Fruit fly (Drosophila melanogaster): Measurements from ENCODE around the gene Tmtc4.

The Tmtc4 gene

dm6 chr3R:15340052-15340732 lies 10.8 kb upstream of the Tmtc4 start, which contains the start of gene SerRS-m:
Gene SerRS-m (plus strand): TSS chr3R:15340667.
- TF ChIP-seq psq (optimal IDR thresholded peaks at IDR 0.05) (no peak), Sin3A (optimal IDR thresholded peaks at IDR 0.05) (no peak), Myc (optimal IDR thresholded peaks at IDR 0.05) (no peak), h (optimal IDR thresholded peaks at IDR 0.05) (no peak), ttk (optimal IDR thresholded peaks at IDR 0.05) (no peak), insv (optimal IDR thresholded peaks at IDR 0.05) (no peak)

dm6 chr3R:15342432-15342925 lies 8.5 kb upstream of the Tmtc4 start:
- no peak for TF ChIP-seq psq (optimal IDR thresholded peaks at IDR 0.05)
- TF ChIP-seq h (optimal IDR thresholded peaks at IDR 0.05) = no peak
- no peak for TF ChIP-seq Sin3A (optimal IDR thresholded peaks at IDR 0.05)
- no peak for TF ChIP-seq ttk (optimal IDR thresholded peaks at IDR 0.05)
- TF ChIP-seq Myc (optimal IDR thresholded peaks at IDR 0.05) = no peak
- TF ChIP-seq insv (optimal IDR thresholded peaks at IDR 0.05) = no peak

- TF ChIP-seq insv (optimal IDR thresholded peaks at IDR 0.05) = no peak
- TF ChIP-seq Myc (optimal IDR thresholded peaks at IDR 0.05) = no peak
- no peak for TF ChIP-seq ttk (optimal IDR thresholded peaks at IDR 0.05)
- no peak for TF ChIP-seq h (optimal IDR thresholded peaks at IDR 0.05)
- TF ChIP-seq Sin3A (optimal IDR thresholded peaks at IDR 0.05) = no peak
- TF ChIP-seq psq (optimal IDR thresholded peaks at IDR 0.05) = no peak
These were observed 7.9 kb upstream of the Tmtc4 start, which contains the start of gene Nagk for dm6 chr3R:15342926-15343685. Gene Nagk (minus strand): TSS chr3R:15343256.

dm6 chr3R:15345198-15346017 lies 5.6 kb upstream of the Tmtc4 start:
- no peak for TF ChIP-seq insv (optimal IDR thresholded peaks at IDR 0.05)
- no peak for TF ChIP-seq psq (optimal IDR thresholded peaks at IDR 0.05)
- TF ChIP-seq ttk (optimal IDR thresholded peaks at IDR 0.05) = no peak
- TF ChIP-seq Sin3A (optimal IDR thresholded peaks at IDR 0.05) = no peak
- no peak for TF ChIP-seq Myc (optimal IDR thresholded peaks at IDR 0.05)
- no peak for TF ChIP-seq h (optimal IDR thresholded peaks at IDR 0.05)

- TF ChIP-seq ttk (optimal IDR thresholded peaks at IDR 0.05) (no peak), Sin3A (optimal IDR thresholded peaks at IDR 0.05) (no peak), h (optimal IDR thresholded peaks at IDR 0.05) (no peak), Myc (optimal IDR thresholded peaks at IDR 0.05) (no peak), insv (optimal IDR thresholded peaks at IDR 0.05) (no peak), psq (optimal IDR thresholded peaks at IDR 0.05) (no peak)
These were observed 5.0 kb upstream of the Tmtc4 start, which contains the start of the genes Surf4 and CG31301 for dm6 chr3R:15346018-15346383. Gene Surf4 (minus strand): TSS chr3R:15346176. Gene CG31301 (plus strand): TSS chr3R:15346205.

dm6 chr3R:15347822-15348221 lies 3.2 kb upstream of the Tmtc4 start, which contains the start of the genes CG42726 and CG42727:
Gene CG42726 (plus strand): TSS chr3R:15348048.
Gene CG42727 (plus strand): TSS chr3R:15348048.
- no peak for TF ChIP-seq Myc (optimal IDR thresholded peaks at IDR 0.05)
- no peak for TF ChIP-seq ttk (optimal IDR thresholded peaks at IDR 0.05)
- no peak for TF ChIP-seq psq (optimal IDR thresholded peaks at IDR 0.05)
- no peak for TF ChIP-seq Sin3A (optimal IDR thresholded peaks at IDR 0.05)
- TF ChIP-seq insv (optimal IDR thresholded peaks at IDR 0.05) = no peak
- TF ChIP-seq h (optimal IDR thresholded peaks at IDR 0.05) = no peak

- TF ChIP-seq insv (optimal IDR thresholded peaks at IDR 0.05) (no peak), Myc (optimal IDR thresholded peaks at IDR 0.05) (no peak), psq (optimal IDR thresholded peaks at IDR 0.05) (no peak), Sin3A (optimal IDR thresholded peaks at IDR 0.05) (no peak)
These were observed 3.0 kb downstream of the Tmtc4 start for dm6 chr3R:15354019-15354418.

dm6 chr3R:15356152-15356551 lies 5.1 kb downstream of the Tmtc4 start:
- TF ChIP-seq Myc (optimal IDR thresholded peaks at IDR 0.05) (no peak), ttk (optimal IDR thresholded peaks at IDR 0.05) (no peak), h (optimal IDR thresholded peaks at IDR 0.05) (no peak)

- TF ChIP-seq insv (optimal IDR thresholded peaks at IDR 0.05) (no peak), ttk (optimal IDR thresholded peaks at IDR 0.05) (no peak), h (optimal IDR thresholded peaks at IDR 0.05) (no peak), Myc (optimal IDR thresholded peaks at IDR 0.05) (no peak), Sin3A (optimal IDR thresholded peaks at IDR 0.05) (no peak), psq (optimal IDR thresholded peaks at IDR 0.05) (no peak)
These were observed 5.8 kb downstream of the Tmtc4 start, which contains the start of the genes Atg4b and Hibch for dm6 chr3R:15356645-15357431. Gene Atg4b (minus strand): TSS chr3R:15356924. Gene Hibch (plus strand): TSS chr3R:15357229.

- TF ChIP-seq ttk (optimal IDR thresholded peaks at IDR 0.05) (no peak), Myc (optimal IDR thresholded peaks at IDR 0.05) (no peak), h (optimal IDR thresholded peaks at IDR 0.05) (no peak)
These were observed 10.5 kb downstream of the Tmtc4 start, which contains the start of the genes Cog2 and Trax for dm6 chr3R:15361490-15361889. Gene Cog2 (minus strand): TSS chr3R:15361657. Gene Trax (plus strand): TSS chr3R:15361692.

dm6 chr3R:15363608-15364007 lies 12.6 kb downstream of the Tmtc4 start, which contains the start of gene CG6171:
Gene CG6171 (minus strand): TSS chr3R:15363857.
- no peak for TF ChIP-seq h (optimal IDR thresholded peaks at IDR 0.05)
- TF ChIP-seq psq (optimal IDR thresholded peaks at IDR 0.05) = no peak
- TF ChIP-seq Myc (optimal IDR thresholded peaks at IDR 0.05) = no peak
- TF ChIP-seq insv (optimal IDR thresholded peaks at IDR 0.05) = no peak
- no peak for TF ChIP-seq Sin3A (optimal IDR thresholded peaks at IDR 0.05)
- TF ChIP-seq ttk (optimal IDR thresholded peaks at IDR 0.05) = no peak

All from Kc167 (cell line).